Worm (Caenorhabditis elegans) whole organism, L2 larva: ENCODE measurements around the gene T04G9.4.

ENCODE experiments used
- C34F6.9 ChIP-seq: fragments of 150-350 bp; optimal IDR thresholded peaks from 2 replicates; lab custom pipeline; 2014; ENCODE audit warnings: missing biosample characterization, missing genetic modification characterization
- egl-27 ChIP-seq: sonication (generic microtip); optimal IDR thresholded peaks from 3 replicates; lab custom pipeline; 2017; ENCODE audit warnings: missing biosample characterization, missing genetic modification reagents, missing genetic modification characterization
- elt-1 ChIP-seq: fragments of 150-350 bp; optimal IDR thresholded peaks from 2 replicates; lab custom pipeline; 2014; ENCODE audit warnings: missing biosample characterization, missing genetic modification characterization
- lin-39 ChIP-seq: fragments of 150-350 bp; optimal IDR thresholded peaks from 2 replicates; lab custom pipeline; 2014; ENCODE audit warnings: missing biosample characterization, missing genetic modification reagents, missing genetic modification characterization
- nhr-10 ChIP-seq: sonication (generic microtip); optimal IDR thresholded peaks from 2 replicates; lab custom pipeline; 2017; ENCODE audit warnings: missing biosample characterization, missing genetic modification characterization
- nhr-11 ChIP-seq: fragments of 150-350 bp; optimal IDR thresholded peaks from 2 replicates; lab custom pipeline; 2014; ENCODE audit warnings: missing biosample characterization, missing genetic modification characterization
- snpc-4 ChIP-seq: fragments of 150-350 bp; optimal IDR thresholded peaks from 2 replicates; lab custom pipeline; 2014; ENCODE audit warnings: missing biosample characterization, missing genetic modification characterization
- unc-39 ChIP-seq: fragments of 150-350 bp; optimal IDR thresholded peaks from 2 replicates; lab custom pipeline; 2014; ENCODE audit warnings: missing biosample characterization, missing genetic modification characterization
- unc-62 ChIP-seq: fragments of 150-350 bp; optimal IDR thresholded peaks from 2 replicates; lab custom pipeline; 2014; ENCODE audit warnings: missing biosample characterization, missing genetic modification reagents, missing genetic modification characterization
- ztf-11 ChIP-seq: sonication (generic microtip); optimal IDR thresholded peaks from 2 replicates; lab custom pipeline; 2017; ENCODE audit warnings: missing biosample characterization, missing genetic modification characterization

ce11 chrX:780027-780426 is 7.8 kb downstream of the T04G9.4 start:
- TF ChIP-seq snpc-4 (no peak), nhr-11 (tag; lab: Kevin White, UChicago) (no peak), ztf-11 (tag; lab: Kevin White, UChicago) (no peak), elt-1 (tag; lab: Kevin White, UChicago) (no peak), nhr-10 (tag; lab: Kevin White, UChicago) (no peak), unc-39 (tag; lab: Kevin White, UChicago) (no peak), unc-62 (no peak), egl-27 (no peak), C34F6.9 (no peak), lin-39 (tag; lab: Kevin White, UChicago) (no peak)
